Worm (Caenorhabditis elegans): ENCODE measurements around the gene nhr-199.

DNA sequence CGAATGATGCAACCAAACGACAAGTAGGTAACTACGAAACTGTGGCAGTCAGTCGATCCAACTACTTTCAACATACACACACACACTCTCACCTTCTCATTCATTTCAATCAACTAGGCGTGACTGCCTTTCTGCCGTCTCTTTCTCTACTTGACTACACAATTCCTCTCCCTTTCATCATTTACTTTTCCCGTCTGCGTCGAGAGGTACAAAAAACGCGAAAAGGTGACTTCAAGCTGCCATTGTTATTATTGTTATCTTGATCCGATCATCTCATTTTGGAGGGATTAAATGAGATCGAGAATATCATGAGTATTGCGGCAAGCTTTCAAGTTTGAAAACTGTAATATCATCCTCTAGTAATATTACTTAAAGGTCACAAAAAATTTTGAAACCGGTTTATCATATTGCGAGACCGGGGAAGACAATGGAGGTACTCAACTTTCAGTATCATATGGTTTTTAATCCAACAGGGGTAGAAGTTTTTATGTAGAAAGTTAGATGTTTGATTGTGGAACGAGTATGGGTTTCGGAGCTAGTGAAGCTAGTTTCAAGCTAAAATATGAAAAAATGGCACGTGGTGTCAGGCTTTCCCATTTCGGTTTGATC, 35.5 kb downstream of the nhr-199 start:
- TF ChIP-seq ama-1 (optimal IDR thresholded peaks at IDR 0.05), result no peak
- no peak for TF ChIP-seq ceh-13 (GFP tag; optimal IDR thresholded peaks at IDR 0.05)
- no peak for TF ChIP-seq tbx-11 (GFP tag; IDR thresholded peaks at IDR 0.05)
- no peak for TF ChIP-seq hmbx-1 (tag; optimal IDR thresholded peaks at IDR 0.05)
- TF ChIP-seq scrt-1 (GFP tag; IDR thresholded peaks at IDR 0.05), result no peak
- TF ChIP-seq flt-1 (GFP tag; IDR thresholded peaks at IDR 0.05), result no peak
- TF ChIP-seq tbx-37 (GFP tag; conservative IDR thresholded peaks at IDR 0.05), result no peak
- no peak for TF ChIP-seq ets-7 (tag; optimal IDR thresholded peaks at IDR 0.05)
- no peak for TF ChIP-seq hnd-1 (tag; optimal IDR thresholded peaks at IDR 0.05)
- TF ChIP-seq hmg-4 (GFP tag; optimal IDR thresholded peaks at IDR 0.05), result no peak

Data from whole organism, early embryonic.